Fruit fly (Drosophila melanogaster) ovary, adult (tissue): ENCODE measurements around the gene CG43725.

Source experiments
- CG17801 ChIP-seq: fragments of 200-800 bp; optimal IDR thresholded peaks from 2 replicates; lab custom pipeline; 2019; ENCODE audit warnings: missing biosample characterization, mild to moderate bottlenecking, missing genetic modification characterization, moderate library complexity; ENCODE audit not compliant: partially characterized antibody

Gene CG43725

dm6 chr2L:11113714-11114113, 38.4 kb downstream of the CG43725 start, which contains the start of gene Gr32a:
Gene Gr32a, plus strand, starts transcription at chr2L:11114014.
- TF ChIP-seq CG17801 (GFP tag; lab: Kevin White, UChicago): no peak

- TF ChIP-seq CG17801 (GFP tag; lab: Kevin White, UChicago): no peak
These were observed 44.7 kb downstream of the CG43725 start, which contains the start of gene CG6230 for dm6 chr2L:11119966-11120517. Gene CG6230, minus strand, starts transcription at chr2L:11120319.

- no peak for TF ChIP-seq CG17801 (GFP tag; lab: Kevin White, UChicago)
These were observed 46.3 kb downstream of the CG43725 start, which contains the start of gene Dnaaf4 for dm6 chr2L:11121614-11122013. Gene Dnaaf4, minus strand, starts transcription at chr2L:11121714.

dm6 chr2L:11123499-11123898, 48.2 kb downstream of the CG43725 start, which contains the start of the genes Csl4 and Nup160:
Gene Csl4, minus strand, starts transcription at chr2L:11123567.
Gene Nup160, plus strand, starts transcription at chr2L:11123777.
- peak; percentile 82 for TF ChIP-seq CG17801 (GFP tag; lab: Kevin White, UChicago)
